Worm (Caenorhabditis elegans) whole organism, L4 larva: ENCODE results near the gene mep-1.
A peak's percentile ranks its signal among the peaks of the same experiment; 100 is the strongest.

Source experiments
- F44E2.7 ChIP-seq: fragments of 200-800 bp; sonication (Bioruptor generic); IDR thresholded peaks from 2 replicates; pipeline ENCODE4 v2.1.2; 2022; ENCODE audit warnings: missing genetic modification characterization, missing compliant biosample characterization
- aha-1 ChIP-seq: fragments of 150-350 bp; peaks from one replicate; lab custom pipeline; 2014; ENCODE audit warnings: missing biosample characterization, missing genetic modification characterization
- daf-12 ChIP-seq: fragments of 150-350 bp; optimal IDR thresholded peaks from 2 replicates; lab custom pipeline; 2014; ENCODE audit warnings: missing biosample characterization, missing genetic modification reagents, missing genetic modification characterization
- duxl-1 ChIP-seq: sonication (generic microtip); optimal IDR thresholded peaks from 2 replicates; lab custom pipeline; 2016; ENCODE audit warnings: mild to moderate bottlenecking, missing genetic modification characterization, moderate library complexity, missing compliant biosample characterization; ENCODE audit not compliant: poor library complexity
- lin-13 ChIP-seq: fragments of 150-350 bp; optimal IDR thresholded peaks from 2 replicates; lab custom pipeline; 2014; ENCODE audit warnings: missing biosample characterization, missing genetic modification reagents, missing genetic modification characterization
- lir-3 ChIP-seq: sonication (generic microtip); optimal IDR thresholded peaks from 2 replicates; lab custom pipeline; 2016; ENCODE audit warnings: mild to moderate bottlenecking, missing genetic modification characterization, missing compliant biosample characterization
- mdt-29 ChIP-seq: fragments of 200-800 bp; sonication (Bioruptor generic); IDR thresholded peaks from 2 replicates; pipeline ENCODE4 v1.3.6; 2022; ENCODE audit warnings: missing genetic modification reagents, missing genetic modification characterization, missing compliant biosample characterization
- nhr-10 ChIP-seq: fragments of 150-350 bp; optimal IDR thresholded peaks from 2 replicates; lab custom pipeline; 2014; ENCODE audit warnings: missing biosample characterization, missing genetic modification characterization
- nhr-25 ChIP-seq: sonication (generic microtip); optimal IDR thresholded peaks from 2 replicates; lab custom pipeline; 2017; ENCODE audit warnings: missing genetic modification characterization, mild to moderate bottlenecking, missing compliant biosample characterization, antibody characterized with exemption, moderate library complexity, borderline replicate concordance; ENCODE audit not compliant: insufficient read depth
- nhr-76 ChIP-seq: fragments of 150-350 bp; optimal IDR thresholded peaks from 2 replicates; lab custom pipeline; 2014; ENCODE audit warnings: missing biosample characterization, missing genetic modification characterization
- rbr-2 ChIP-seq: sonication (generic microtip); optimal IDR thresholded peaks from 2 replicates; lab custom pipeline; 2016; ENCODE audit warnings: missing genotype, missing genetic modification characterization, missing compliant biosample characterization

- TF ChIP-seq F44E2.7 (GFP tag; lab: Robert Waterston, UW), result no peak
- TF ChIP-seq lin-13, result no peak
- TF ChIP-seq duxl-1 (tag; lab: Kevin White, UChicago), result no peak
- TF ChIP-seq daf-12 (tag; lab: Kevin White, UChicago), result no peak
- TF ChIP-seq nhr-76 (tag; lab: Kevin White, UChicago), result no peak
- TF ChIP-seq aha-1 (tag; lab: Kevin White, UChicago), result peak; percentile 88
- peak; percentile 66 for TF ChIP-seq nhr-25 (tag; lab: Kevin White, UChicago)
- no peak for TF ChIP-seq rbr-2
- TF ChIP-seq lir-3 (tag; lab: Kevin White, UChicago), result no peak
- no peak for TF ChIP-seq nhr-10
- no peak for TF ChIP-seq mdt-29 (GFP tag; lab: Robert Waterston, UW)
Observed at ce11 chrIV:11489610-11490339, 34.7 kb upstream of the mep-1 start.
